Worm (Caenorhabditis elegans): ENCODE data around the gene str-182.

Gene str-182

ce11 chrV:10183810-10184209 is 49.4 kb downstream of the str-182 start:
- TF ChIP-seq pat-9 (tag; optimal IDR thresholded peaks at IDR 0.05) (no peak), nfya-1 (tag; optimal IDR thresholded peaks at IDR 0.05) (no peak), C08G9.2 (tag; optimal IDR thresholded peaks at IDR 0.05) (no peak)

- no peak for TF ChIP-seq pat-9 (tag; optimal IDR thresholded peaks at IDR 0.05)
- TF ChIP-seq ceh-19 (GFP tag; optimal IDR thresholded peaks at IDR 0.05): no peak
- TF ChIP-seq fax-1 (tag; optimal IDR thresholded peaks at IDR 0.05): no peak
- TF ChIP-seq hlh-6 (tag; optimal IDR thresholded peaks at IDR 0.05): no peak
Measured at ce11 chrV:10182984-10183383, 50.2 kb downstream of the str-182 start, which contains the start of gene ZK856.4. ZK856.4 (plus strand) TSS chrV:10183284.

Measured in whole organism, late embryonic.